Fruit fly (Drosophila melanogaster) whole organism, adult: Measurements from ENCODE around the gene CG13084.

Source experiments
- CG11617 ChIP-seq: fragments of 200-800 bp; sonication (Bioruptor generic); optimal IDR thresholded peaks from 2 replicates; lab custom pipeline; 2017; ENCODE audit warnings: mild to moderate bottlenecking, missing biosample characterization, missing genetic modification reagents, missing genetic modification characterization
- CG12768 ChIP-seq: fragments of 200-800 bp; sonication (Bioruptor generic); optimal IDR thresholded peaks from 2 replicates; lab custom pipeline; 2017; ENCODE audit warnings: missing biosample characterization, missing genetic modification characterization, mild to moderate bottlenecking, moderate library complexity, missing genetic modification reagents
- CG14711 ChIP-seq: fragments of 200-800 bp; sonication (Bioruptor generic); optimal IDR thresholded peaks from 2 replicates; lab custom pipeline; 2018; ENCODE audit warnings: missing biosample characterization, mild to moderate bottlenecking, missing genetic modification characterization, moderate library complexity
- CG1620 ChIP-seq: fragments of 200-800 bp; sonication (Bioruptor generic); optimal IDR thresholded peaks from 2 replicates; lab custom pipeline; 2016; ENCODE audit warnings: missing biosample characterization, missing genetic modification characterization
- CG33017 ChIP-seq: fragments of 200-800 bp; sonication (Bioruptor generic); optimal IDR thresholded peaks from 2 replicates; lab custom pipeline; 2018; ENCODE audit warnings: missing biosample characterization, mild to moderate bottlenecking, missing genetic modification characterization, moderate library complexity
- CG7045 ChIP-seq: fragments of 200-800 bp; sonication (Bioruptor generic); optimal IDR thresholded peaks from 2 replicates; lab custom pipeline; 2017; ENCODE audit warnings: missing biosample characterization, mild to moderate bottlenecking, missing genetic modification characterization
- Crg-1 ChIP-seq: fragments of 200-800 bp; sonication (Bioruptor generic); optimal IDR thresholded peaks from 2 replicates; lab custom pipeline; 2016; ENCODE audit warnings: missing biosample characterization, missing genetic modification characterization
- bab1 ChIP-seq: fragments of 200-800 bp; sonication (Bioruptor generic); optimal IDR thresholded peaks from 3 replicates; lab custom pipeline; 2019; ENCODE audit warnings: missing biosample characterization, mild to moderate bottlenecking, missing genetic modification characterization, moderate library complexity
- cic ChIP-seq: fragments of 200-800 bp; sonication (Bioruptor generic); optimal IDR thresholded peaks from 2 replicates; lab custom pipeline; 2017; ENCODE audit warnings: missing biosample characterization, mild to moderate bottlenecking, missing genetic modification characterization, moderate library complexity
- cnc ChIP-seq, 2 experiments: fragments of >200 bp; optimal IDR thresholded peaks; 2 replicates each; lab custom pipeline; 2017
- kay ChIP-seq: fragments of 200-800 bp; sonication (Bioruptor generic); peaks from one replicate; lab custom pipeline; 2016; ENCODE audit warnings: missing biosample characterization, missing genetic modification characterization, borderline replicate concordance
- ovo ChIP-seq: fragments of 200-800 bp; sonication (Bioruptor generic); optimal IDR thresholded peaks from 2 replicates; lab custom pipeline; 2016; ENCODE audit warnings: missing biosample characterization, missing genetic modification characterization
- toe ChIP-seq: fragments of 200-800 bp; sonication (Bioruptor generic); optimal IDR thresholded peaks from 2 replicates; lab custom pipeline; 2016; ENCODE audit warnings: missing biosample characterization, missing genetic modification characterization

DNA sequence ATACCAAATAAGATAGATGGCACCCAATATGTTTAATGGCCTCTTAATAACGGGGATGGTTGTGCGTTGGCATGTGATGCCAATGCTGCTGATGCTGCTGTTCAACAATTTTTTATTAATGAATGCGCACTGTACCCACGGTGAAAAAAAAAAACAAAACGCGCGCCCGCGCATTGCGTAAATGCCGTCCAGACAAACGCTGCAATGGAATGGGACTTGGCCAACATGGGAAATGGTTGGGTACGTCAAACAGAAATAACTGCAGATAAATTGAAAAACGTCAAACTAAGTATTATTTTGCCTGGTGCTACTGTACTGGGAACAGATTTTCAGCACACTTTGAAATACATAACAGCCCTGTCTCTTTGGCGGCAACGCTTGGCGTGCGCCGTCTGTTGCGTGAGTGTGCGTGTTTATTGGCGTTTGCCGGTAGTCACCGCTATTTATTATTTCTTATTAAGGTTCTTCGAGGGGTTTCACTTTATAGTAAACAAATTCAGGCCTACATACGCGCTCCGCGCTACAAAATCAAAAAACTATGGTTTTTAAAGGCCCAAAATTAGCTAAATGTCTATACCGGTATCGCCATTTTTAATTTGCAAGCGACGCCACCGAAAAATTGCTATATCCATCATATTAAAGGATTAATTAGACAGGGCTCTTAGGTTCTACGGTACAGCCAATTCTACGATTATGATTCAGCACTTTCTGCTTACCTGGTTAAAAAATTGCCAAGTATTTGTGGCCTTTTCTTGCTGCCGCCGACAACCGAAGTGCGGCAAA is 32.0 kb upstream of the CG13084 start:
- TF ChIP-seq CG7045 (GFP tag; lab: Kevin White, UChicago) (no peak), cnc (optimal IDR thresholded peaks at IDR 0.05; lab: Kevin White, UChicago) (no peak), Crg-1 (GFP tag; lab: Kevin White, UChicago) (no peak), CG12768 (GFP tag; lab: Kevin White, UChicago) (no peak), ovo (GFP tag; lab: Kevin White, UChicago) (no peak), kay (GFP tag; lab: Kevin White, UChicago) (no peak), toe (no peak), CG1620 (no peak), CG14711 (tag; lab: Kevin White, UChicago) (peak; percentile 20), CG33017 (tag; lab: Kevin White, UChicago) (no peak), CG11617 (GFP tag; lab: Kevin White, UChicago) (no peak), cic (peak; percentile 16), bab1 (GFP tag; lab: Kevin White, UChicago) (no peak)
